Worm (Caenorhabditis elegans) whole organism, young adult: ENCODE results near the gene Y54G11A.19.

Source experiments
- F39B2.1 ChIP-seq: fragments of 200-800 bp; sonication (Bioruptor generic); IDR thresholded peaks from 2 replicates; pipeline ENCODE4 v1.3.6; 2022; ENCODE audit warnings: missing genetic modification reagents, missing genetic modification characterization, missing compliant biosample characterization
- let-526 ChIP-seq: fragments of 200-800 bp; sonication (Bioruptor generic); IDR thresholded peaks from 2 replicates; pipeline ENCODE4 v1.3.6; 2022; ENCODE audit warnings: missing genetic modification reagents, missing genetic modification characterization, missing compliant biosample characterization
- lin-54 ChIP-seq: fragments of 200-800 bp; sonication (Bioruptor generic); optimal IDR thresholded peaks from 2 replicates; lab custom pipeline; 2018; ENCODE audit warnings: mild to moderate bottlenecking, missing genetic modification characterization, missing compliant biosample characterization
- sea-2 ChIP-seq: fragments of 200-800 bp; sonication (Bioruptor generic); IDR thresholded peaks from 2 replicates; pipeline ENCODE4 v1.3.6; 2022; ENCODE audit warnings: missing genetic modification characterization, missing compliant biosample characterization
- ztf-25 ChIP-seq: fragments of 200-800 bp; sonication (Bioruptor generic); IDR thresholded peaks from 2 replicates; pipeline ENCODE4 v1.3.6; 2022; ENCODE audit warnings: missing genetic modification reagents, missing genetic modification characterization, missing compliant biosample characterization

- TF ChIP-seq let-526 (GFP tag; lab: Robert Waterston, UW) (no peak), ztf-25 (GFP tag; lab: Robert Waterston, UW) (no peak), sea-2 (GFP tag; lab: Robert Waterston, UW) (no peak), lin-54 (GFP tag; lab: Kevin White, UChicago) (no peak), F39B2.1 (GFP tag; lab: Robert Waterston, UW) (no peak)
These were observed 19.7 kb upstream of the Y54G11A.19 start, which contains the start of gene Y54G11A.3 for ce11 chrII:14276409-14276808.
